Worm (Caenorhabditis elegans) whole organism, L4 larva: ENCODE results near the gene nhr-159.

Experiments
- Y48G9A.11 ChIP-seq: fragments of 200-800 bp; sonication (Bioruptor generic); IDR thresholded peaks from 2 replicates; pipeline ENCODE4 v1.3.6; 2022; ENCODE audit warnings: missing genetic modification reagents, missing genetic modification characterization, missing compliant biosample characterization
- aly-2 ChIP-seq: sonication (generic microtip); optimal IDR thresholded peaks from 2 replicates; lab custom pipeline; 2018; ENCODE audit warnings: missing biosample characterization, missing genetic modification characterization
- ama-1 ChIP-seq: fragments of 150-350 bp; optimal IDR thresholded peaks from 2 replicates; lab custom pipeline; 2014; ENCODE audit warnings: inconsistent platforms, mixed read lengths
- cey-2 ChIP-seq: sonication (generic microtip); optimal IDR thresholded peaks from 3 replicates; lab custom pipeline; 2017; ENCODE audit warnings: missing genetic modification characterization, mild to moderate bottlenecking, missing compliant biosample characterization, antibody characterized with exemption, borderline replicate concordance; ENCODE audit not compliant: insufficient read depth
- gei-8 ChIP-seq: fragments of 200-800 bp; sonication (Bioruptor generic); optimal IDR thresholded peaks from 2 replicates; lab custom pipeline; 2018; ENCODE audit warnings: mild to moderate bottlenecking, missing genetic modification characterization, missing compliant biosample characterization
- hlh-30 ChIP-seq: sonication (generic microtip); optimal IDR thresholded peaks from 2 replicates; lab custom pipeline; 2017; ENCODE audit warnings: antibody characterized with exemption, mild to moderate bottlenecking, missing genetic modification characterization, missing compliant biosample characterization; ENCODE audit not compliant: insufficient read depth
- mes-2 ChIP-seq: sonication (generic microtip); optimal IDR thresholded peaks from 2 replicates; lab custom pipeline; 2016; ENCODE audit warnings: missing genotype, mild to moderate bottlenecking, missing genetic modification characterization, missing compliant biosample characterization; ENCODE audit not compliant: poor library complexity, severe bottlenecking
- nhr-25 ChIP-seq: sonication (generic microtip); optimal IDR thresholded peaks from 2 replicates; lab custom pipeline; 2017; ENCODE audit warnings: missing genetic modification characterization, mild to moderate bottlenecking, missing compliant biosample characterization, antibody characterized with exemption, moderate library complexity, borderline replicate concordance; ENCODE audit not compliant: insufficient read depth
- nhr-6 ChIP-seq: fragments of 150-350 bp; optimal IDR thresholded peaks from 2 replicates; lab custom pipeline; 2014; ENCODE audit warnings: missing biosample characterization, missing genetic modification characterization
- nhr-76 ChIP-seq: fragments of 150-350 bp; optimal IDR thresholded peaks from 2 replicates; lab custom pipeline; 2014; ENCODE audit warnings: missing biosample characterization, missing genetic modification characterization
- spr-1 ChIP-seq: sonication (generic microtip); optimal IDR thresholded peaks from 2 replicates; lab custom pipeline; 2016; ENCODE audit warnings: mild to moderate bottlenecking, missing genetic modification characterization, missing compliant biosample characterization

ce11 chrV:3886104-3886503 is 8.0 kb upstream of the nhr-159 start, which contains the start of gene nhr-124:
- no peak for TF ChIP-seq aly-2 (tag; lab: Kevin White, UChicago)
- TF ChIP-seq nhr-76 (tag; lab: Kevin White, UChicago), result no peak
- TF ChIP-seq Y48G9A.11 (GFP tag; lab: Robert Waterston, UW), result no peak
- TF ChIP-seq mes-2 (tag; lab: Kevin White, UChicago), result no peak
- TF ChIP-seq hlh-30 (tag; lab: Kevin White, UChicago), result no peak
- no peak for TF ChIP-seq nhr-6 (tag; lab: Kevin White, UChicago)
- no peak for TF ChIP-seq spr-1 (tag; lab: Kevin White, UChicago)
- no peak for TF ChIP-seq cey-2 (tag; lab: Kevin White, UChicago)
- TF ChIP-seq gei-8 (GFP tag; lab: Kevin White, UChicago), result no peak
- no peak for TF ChIP-seq nhr-25 (tag; lab: Kevin White, UChicago)
- no peak for TF ChIP-seq ama-1 (lab: Kevin White, UChicago)
